Fruit fly (Drosophila melanogaster) whole organism, prepupa: ENCODE results near the gene Pfdn1.

Source experiments
- CG1621 ChIP-seq: fragments of 200-800 bp; sonication (Bioruptor generic); optimal IDR thresholded peaks from 3 replicates; lab custom pipeline; 2018; ENCODE audit warnings: missing biosample characterization, mild to moderate bottlenecking, missing genetic modification characterization
- CG16779 ChIP-seq: fragments of 200-800 bp; sonication (Bioruptor generic); optimal IDR thresholded peaks from 3 replicates; lab custom pipeline; 2017; ENCODE audit warnings: missing biosample characterization, mild to moderate bottlenecking, missing genetic modification characterization
- CG8119 ChIP-seq: fragments of 200-800 bp; sonication (Bioruptor generic); IDR thresholded peaks from 3 replicates; pipeline ENCODE4 v1.3.6; 2022; ENCODE audit warnings: missing biosample characterization, missing genetic modification characterization
- CG9139 ChIP-seq: fragments of 200-800 bp; sonication (Bioruptor generic); optimal IDR thresholded peaks from 3 replicates; lab custom pipeline; 2017; ENCODE audit warnings: missing biosample characterization, mild to moderate bottlenecking, missing genetic modification characterization
- Eip78C ChIP-seq: fragments of 200-800 bp; sonication (Bioruptor generic); peaks from one replicate; lab custom pipeline; 2016; ENCODE audit warnings: missing biosample characterization, missing genetic modification characterization
- Gug ChIP-seq: fragments of 200-800 bp; sonication (Bioruptor generic); IDR thresholded peaks from 2 replicates; pipeline ENCODE4 v1.3.6; 2022; ENCODE audit warnings: missing biosample characterization, missing genetic modification characterization
- Hr39 ChIP-seq: fragments of 200-800 bp; sonication (Bioruptor generic); optimal IDR thresholded peaks from 2 replicates; lab custom pipeline; 2016; ENCODE audit warnings: missing biosample characterization, missing genetic modification characterization
- OdsH ChIP-seq: fragments of 200-800 bp; sonication (Bioruptor generic); optimal IDR thresholded peaks from 3 replicates; lab custom pipeline; 2016; ENCODE audit warnings: missing biosample characterization, missing genetic modification characterization
- Smox ChIP-seq: fragments of 200-800 bp; sonication (Bioruptor generic); optimal IDR thresholded peaks from 3 replicates; lab custom pipeline; 2016; ENCODE audit warnings: missing biosample characterization, missing genetic modification characterization
- cyc ChIP-seq: fragments of 200-800 bp; sonication (Bioruptor generic); optimal IDR thresholded peaks from 3 replicates; lab custom pipeline; 2016; ENCODE audit warnings: missing biosample characterization, missing genetic modification characterization
- dac ChIP-seq: fragments of 200-800 bp; sonication (Bioruptor generic); optimal IDR thresholded peaks from 2 replicates; lab custom pipeline; 2017; ENCODE audit warnings: missing biosample characterization, mild to moderate bottlenecking, missing genetic modification characterization
- esn ChIP-seq: fragments of 200-800 bp; sonication (Bioruptor generic); optimal IDR thresholded peaks from 2 replicates; lab custom pipeline; 2016; ENCODE audit warnings: missing biosample characterization, mild to moderate bottlenecking, missing genetic modification characterization, moderate library complexity
- pdm3 ChIP-seq: fragments of 200-800 bp; sonication (Bioruptor generic); optimal IDR thresholded peaks from 3 replicates; lab custom pipeline; 2016; ENCODE audit warnings: missing biosample characterization, missing genetic modification characterization

- TF ChIP-seq dac (GFP tag; lab: Kevin White, UChicago): no peak
- TF ChIP-seq OdsH (GFP tag; lab: Kevin White, UChicago): no peak
- no peak for TF ChIP-seq Gug (GFP tag; lab: Robert Waterston, UW)
- TF ChIP-seq Eip78C (GFP tag; lab: Kevin White, UChicago): no peak
- no peak for TF ChIP-seq Hr39
- TF ChIP-seq CG1621: no peak
- TF ChIP-seq CG8119 (GFP tag; lab: Robert Waterston, UW): no peak
- no peak for TF ChIP-seq cyc (GFP tag; lab: Kevin White, UChicago)
- TF ChIP-seq esn (GFP tag; lab: Kevin White, UChicago): no peak
- TF ChIP-seq pdm3 (GFP tag; lab: Kevin White, UChicago): no peak
- TF ChIP-seq CG16779 (tag; lab: Kevin White, UChicago): peak; percentile 6
- TF ChIP-seq Smox (GFP tag; lab: Kevin White, UChicago): no peak
- TF ChIP-seq CG9139 (GFP tag; lab: Kevin White, UChicago): no peak
Observed at dm6 chr2L:6089604-6090198, 20.8 kb downstream of the Pfdn1 start.
